Fruit fly (Drosophila melanogaster) whole organism, embryonic: ENCODE data around the gene mat.
A peak's percentile ranks its signal among the peaks of the same experiment; 100 is the strongest.

Experiments
- Aef1 ChIP-seq: fragments of 200-800 bp; sonication (Bioruptor generic); IDR thresholded peaks from 3 replicates; pipeline ENCODE4 v1.3.6; 2022; ENCODE audit warnings: missing biosample characterization, missing genetic modification characterization
- Antp ChIP-seq: fragments of 200-800 bp; sonication (Bioruptor generic); optimal IDR thresholded peaks from 3 replicates; lab custom pipeline; 2016; ENCODE audit warnings: missing biosample characterization, missing genetic modification characterization
- Atf6 ChIP-seq: fragments of 200-800 bp; sonication (Bioruptor generic); IDR thresholded peaks from 2 replicates; pipeline ENCODE4 v1.3.6; 2022; ENCODE audit warnings: missing biosample characterization, missing genetic modification characterization
- Awh ChIP-seq: fragments of 200-800 bp; sonication (Bioruptor generic); IDR thresholded peaks from 2 replicates; pipeline ENCODE4, ENCODE4 v1.3.6; 2022; ENCODE audit warnings: missing biosample characterization, missing genetic modification characterization
- B-H2 ChIP-seq: fragments of 200-800 bp; sonication (Bioruptor generic); optimal IDR thresholded peaks from 2 replicates; lab custom pipeline; 2018; ENCODE audit warnings: missing biosample characterization, mild to moderate bottlenecking, missing genetic modification characterization
- CG10209 ChIP-seq: fragments of 200-800 bp; sonication (Bioruptor generic); optimal IDR thresholded peaks from 3 replicates; lab custom pipeline; 2017; ENCODE audit warnings: missing biosample characterization, mild to moderate bottlenecking, missing genetic modification characterization, missing genetic modification reagents
- CG10565 ChIP-seq: fragments of 200-800 bp; sonication (Bioruptor generic); optimal IDR thresholded peaks from 3 replicates; lab custom pipeline; 2016; ENCODE audit warnings: missing biosample characterization, mild to moderate bottlenecking, missing genetic modification characterization
- CG11085 ChIP-seq: fragments of 200-800 bp; sonication (Bioruptor generic); IDR thresholded peaks from 2 replicates; pipeline ENCODE4 v1.3.6; 2022; ENCODE audit warnings: missing biosample characterization, missing genetic modification characterization
- CG12769 ChIP-seq: fragments of 200-800 bp; sonication (Bioruptor generic); optimal IDR thresholded peaks from 2 replicates; lab custom pipeline; 2019; ENCODE audit warnings: missing biosample characterization, mild to moderate bottlenecking, missing genetic modification characterization, moderate library complexity
- CG13894 ChIP-seq: fragments of 200-800 bp; sonication (Bioruptor generic); optimal IDR thresholded peaks from 3 replicates; lab custom pipeline; 2018; ENCODE audit warnings: missing biosample characterization, mild to moderate bottlenecking, missing genetic modification characterization, moderate library complexity
- CG1647 ChIP-seq: fragments of 200-800 bp; sonication (Bioruptor generic); optimal IDR thresholded peaks from 3 replicates; lab custom pipeline; 2016; ENCODE audit warnings: missing biosample characterization, missing genetic modification characterization
- CG16815 ChIP-seq: fragments of 200-800 bp; sonication (Bioruptor generic); optimal IDR thresholded peaks from 3 replicates; lab custom pipeline; 2017; ENCODE audit warnings: missing biosample characterization, mild to moderate bottlenecking, missing genetic modification characterization
- CG18011 ChIP-seq: fragments of 200-800 bp; sonication (Bioruptor generic); optimal IDR thresholded peaks from 2 replicates; lab custom pipeline; 2017; ENCODE audit warnings: missing biosample characterization, missing genetic modification characterization, mild to moderate bottlenecking, moderate library complexity, missing genotype
- CG30020 ChIP-seq: fragments of 200-800 bp; optimal IDR thresholded peaks from 2 replicates; lab custom pipeline; 2019; ENCODE audit warnings: missing biosample characterization, mild to moderate bottlenecking, missing genetic modification characterization, moderate library complexity
- CG32772 ChIP-seq: fragments of 200-800 bp; sonication (Bioruptor generic); IDR thresholded peaks from 2 replicates; pipeline ENCODE4 v1.3.6; 2022; ENCODE audit warnings: missing biosample characterization, missing genetic modification characterization
- CG6813 ChIP-seq: fragments of 200-800 bp; sonication (Bioruptor generic); optimal IDR thresholded peaks from 2 replicates; lab custom pipeline; 2017; ENCODE audit warnings: missing biosample characterization, missing genetic modification characterization, mild to moderate bottlenecking, moderate library complexity, missing genetic modification reagents
- CG7963 ChIP-seq: fragments of 200-800 bp; sonication (Bioruptor generic); IDR thresholded peaks from 3 replicates; pipeline ENCODE4 v1.3.6; 2022; ENCODE audit warnings: missing biosample characterization, missing genetic modification characterization; ENCODE audit not compliant: partially characterized antibody
- CG9215 ChIP-seq: fragments of 200-800 bp; sonication (Bioruptor generic); IDR thresholded peaks from 2 replicates; pipeline ENCODE4 v1.3.6; 2022; ENCODE audit warnings: missing biosample characterization, missing genetic modification characterization
- CkIIα-i1 ChIP-seq: fragments of 200-800 bp; sonication (Bioruptor generic); IDR thresholded peaks from 2 replicates; pipeline ENCODE4 v1.3.6; 2022; ENCODE audit warnings: missing biosample characterization, missing genetic modification characterization
- Dek ChIP-seq: fragments of 200-800 bp; sonication (Bioruptor generic); optimal IDR thresholded peaks from 3 replicates; lab custom pipeline; 2019; ENCODE audit warnings: missing biosample characterization, mild to moderate bottlenecking, missing genetic modification characterization, moderate library complexity
- Dfd ChIP-seq, 2 experiments: fragments of >200 bp; optimal IDR thresholded peaks; 2 replicates each; lab custom pipeline; 2017; ENCODE audit warnings: missing biosample characterization in 2 of 2, missing genetic modification characterization in 2 of 2
- E2f2 ChIP-seq: fragments of 200-800 bp; sonication (Bioruptor generic); IDR thresholded peaks from 2 replicates; pipeline ENCODE4 v1.3.6; 2022; ENCODE audit warnings: missing biosample characterization, missing genetic modification characterization
- Fer1 ChIP-seq: fragments of 200-800 bp; sonication (Bioruptor generic); optimal IDR thresholded peaks from 2 replicates; lab custom pipeline; 2017; ENCODE audit warnings: missing biosample characterization, mild to moderate bottlenecking, missing genetic modification characterization
- GATAe ChIP-seq: fragments of 200-800 bp; sonication (Bioruptor generic); conservative IDR thresholded peaks from 2 replicates; pipeline ENCODE4 v1.3.6; 2022; ENCODE audit warnings: missing biosample characterization, missing genetic modification characterization
- Hand ChIP-seq: fragments of 200-800 bp; sonication (Bioruptor generic); optimal IDR thresholded peaks from 2 replicates; lab custom pipeline; 2017; ENCODE audit warnings: mild to moderate bottlenecking, missing biosample characterization, missing genetic modification reagents, missing genetic modification characterization
- Mrtf ChIP-seq: fragments of 200-800 bp; sonication (Bioruptor generic); IDR thresholded peaks from 3 replicates; pipeline ENCODE4 v1.3.6; 2022; ENCODE audit warnings: missing biosample characterization, missing genetic modification characterization
- NK7.1 ChIP-seq: fragments of 200-800 bp; sonication (Bioruptor generic); optimal IDR thresholded peaks from 3 replicates; lab custom pipeline; 2016; ENCODE audit warnings: missing biosample characterization, missing genetic modification characterization
- Poxn ChIP-seq: fragments of 200-800 bp; sonication (Bioruptor generic); IDR thresholded peaks from 2 replicates; pipeline ENCODE4 v1.3.6; 2022; ENCODE audit warnings: missing biosample characterization, missing genetic modification characterization
- Sox102F ChIP-seq: fragments of 200-800 bp; sonication (Bioruptor generic); optimal IDR thresholded peaks from 2 replicates; lab custom pipeline; 2018; ENCODE audit warnings: missing biosample characterization, mild to moderate bottlenecking, missing genetic modification characterization, moderate library complexity
- Stat92E ChIP-seq, 3 experiments: fragments of >200 bp in 2 of 3; fragments of 200-800 bp in 1 of 3; sonication (Bioruptor generic) in 1 of 3; optimal IDR thresholded peaks; 2 replicates each; lab custom pipeline; 2017 to 2019; ENCODE audit warnings: missing biosample characterization in 3 of 3, missing genetic modification characterization in 3 of 3, mild to moderate bottlenecking in 1 of 3, moderate library complexity in 1 of 3
- Usf ChIP-seq: fragments of 200-800 bp; sonication (Bioruptor generic); optimal IDR thresholded peaks from 2 replicates; lab custom pipeline; 2017; ENCODE audit warnings: missing genotype, missing biosample characterization, missing genetic modification characterization
- YL-1 ChIP-seq: fragments of 200-800 bp; sonication (Bioruptor generic); optimal IDR thresholded peaks from 3 replicates; lab custom pipeline; 2017; ENCODE audit warnings: missing biosample characterization, mild to moderate bottlenecking, missing genetic modification characterization
- bcd ChIP-seq: fragments of 200-800 bp; sonication (Bioruptor generic); optimal IDR thresholded peaks from 2 replicates; lab custom pipeline; 2017; ENCODE audit warnings: missing biosample characterization, mild to moderate bottlenecking, missing genetic modification characterization
- bigmax ChIP-seq: fragments of 200-800 bp; sonication (Bioruptor generic); optimal IDR thresholded peaks from 2 replicates; lab custom pipeline; 2018; ENCODE audit warnings: missing biosample characterization, mild to moderate bottlenecking, missing genetic modification characterization
- bowl ChIP-seq: fragments of 200-800 bp; sonication (Bioruptor generic); IDR thresholded peaks from 2 replicates; pipeline ENCODE4 v1.3.6; 2022; ENCODE audit warnings: missing biosample characterization, missing genetic modification characterization
- crol ChIP-seq: fragments of 200-800 bp; sonication (Bioruptor generic); IDR thresholded peaks from 2 replicates; pipeline ENCODE4 v1.3.6; 2022; ENCODE audit warnings: missing biosample characterization, missing genetic modification characterization
- dan ChIP-seq: fragments of 200-800 bp; sonication (Bioruptor generic); IDR thresholded peaks from 2 replicates; pipeline ENCODE4 v1.3.6; 2022; ENCODE audit warnings: missing biosample characterization, missing genetic modification characterization
- disco-r ChIP-seq: fragments of 200-800 bp; sonication (Bioruptor generic); optimal IDR thresholded peaks from 2 replicates; lab custom pipeline; 2016; ENCODE audit warnings: missing biosample characterization, missing genetic modification characterization
- ems ChIP-seq: fragments of 200-800 bp; sonication (Bioruptor generic); optimal IDR thresholded peaks from 3 replicates; lab custom pipeline; 2016; ENCODE audit warnings: missing biosample characterization, missing genetic modification characterization
- exex ChIP-seq: fragments of 200-800 bp; sonication (Bioruptor generic); optimal IDR thresholded peaks from 4 replicates; lab custom pipeline; 2018; ENCODE audit warnings: missing biosample characterization, mild to moderate bottlenecking, missing genetic modification characterization, moderate library complexity
- fd3F ChIP-seq: fragments of 200-800 bp; sonication (Bioruptor generic); optimal IDR thresholded peaks from 2 replicates; lab custom pipeline; 2018; ENCODE audit warnings: missing biosample characterization, mild to moderate bottlenecking, missing genetic modification characterization, moderate library complexity
- fd96Cb ChIP-seq: fragments of 200-800 bp; sonication (Bioruptor generic); optimal IDR thresholded peaks from 2 replicates; lab custom pipeline; 2018; ENCODE audit warnings: missing biosample characterization, mild to moderate bottlenecking, missing genetic modification characterization, moderate library complexity
- fru ChIP-seq: fragments of >200 bp; optimal IDR thresholded peaks from 2 replicates; lab custom pipeline; 2017
- gcm ChIP-seq: fragments of 200-800 bp; sonication (Bioruptor generic); optimal IDR thresholded peaks from 2 replicates; lab custom pipeline; 2019; ENCODE audit warnings: missing biosample characterization, mild to moderate bottlenecking, missing genetic modification characterization, moderate library complexity
- gem ChIP-seq: fragments of 200-800 bp; sonication (Bioruptor generic); optimal IDR thresholded peaks from 2 replicates; lab custom pipeline; 2019; ENCODE audit warnings: missing biosample characterization, mild to moderate bottlenecking, missing genetic modification characterization, moderate library complexity
- ham ChIP-seq: fragments of 200-800 bp; sonication (Bioruptor generic); IDR thresholded peaks from 2 replicates; pipeline ENCODE4 v1.3.6; 2022; ENCODE audit warnings: missing biosample characterization, missing genetic modification characterization
- mirr ChIP-seq: fragments of 200-800 bp; sonication (Bioruptor generic); optimal IDR thresholded peaks from 3 replicates; lab custom pipeline; 2018; ENCODE audit warnings: missing biosample characterization, mild to moderate bottlenecking, missing genetic modification characterization
- nmo ChIP-seq: fragments of 200-800 bp; sonication (Bioruptor generic); optimal IDR thresholded peaks from 2 replicates; lab custom pipeline; 2018; ENCODE audit warnings: missing biosample characterization, mild to moderate bottlenecking, missing genetic modification characterization, moderate library complexity
- org-1 ChIP-seq: fragments of 200-800 bp; sonication (Bioruptor generic); optimal IDR thresholded peaks from 2 replicates; lab custom pipeline; 2017; ENCODE audit warnings: missing biosample characterization, missing genetic modification characterization
- pita ChIP-seq: fragments of 200-800 bp; sonication (Bioruptor generic); optimal IDR thresholded peaks from 2 replicates; lab custom pipeline; 2017; ENCODE audit warnings: missing biosample characterization, mild to moderate bottlenecking, missing genetic modification characterization

The mat gene

DNA sequence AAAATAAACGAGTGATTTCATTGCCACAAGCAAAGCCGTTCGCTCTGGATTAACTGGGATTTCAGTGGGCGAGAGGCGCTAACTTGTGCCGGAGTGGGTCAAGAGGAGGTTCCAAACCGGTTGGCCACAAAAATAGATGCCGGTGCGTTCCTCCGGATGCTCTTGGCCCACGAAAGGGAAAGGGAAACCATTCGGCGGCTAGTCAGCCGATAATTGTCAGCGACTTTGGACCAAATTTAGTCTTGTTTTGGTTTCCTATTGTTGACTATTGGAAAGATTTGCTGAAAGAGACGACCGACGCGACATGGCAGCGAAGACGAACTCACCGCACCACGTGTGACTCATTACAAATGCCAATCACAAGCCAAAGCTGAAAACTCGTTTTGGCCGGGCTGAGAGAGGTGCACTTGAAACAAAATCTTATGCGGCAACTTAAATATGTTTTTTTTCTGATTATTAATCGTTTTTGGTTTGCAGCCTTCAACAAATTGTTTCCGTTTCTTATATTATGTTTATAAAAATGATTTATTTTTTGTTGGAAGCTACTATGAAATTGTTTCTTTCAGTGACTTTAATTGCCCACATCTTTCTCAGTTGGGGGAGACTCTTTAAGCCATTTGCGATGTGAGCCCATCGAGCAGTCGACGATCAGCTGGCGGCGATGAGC is 7.3 kb upstream of the mat start, which contains the start of gene CG34056 (continued):
- TF ChIP-seq gem (tag; lab: Kevin White, UChicago) (peak; percentile 95), org-1 (GFP tag; lab: Kevin White, UChicago) (peak; percentile 63), ems (peak; percentile 85), Dfd (GFP tag; optimal IDR thresholded peaks at IDR 0.05; lab: Kevin White, UChicago) (no peak), mirr (GFP tag; lab: Kevin White, UChicago) (peak; percentile 38), Poxn (GFP tag; lab: Robert Waterston, UW) (peak; percentile 71), NK7.1 (peak; percentile 86), Antp (peak; percentile 75), disco-r (GFP tag; lab: Kevin White, UChicago) (peak; percentile 59), CG7963 (GFP tag; lab: Robert Waterston, UW) (no peak), Stat92E (GFP tag; optimal IDR thresholded peaks at IDR 0.05; lab: Kevin White, UChicago) (peak in 1 of 3 experiments; percentile 77), CG13894 (tag; lab: Kevin White, UChicago) (peak; percentile 82), YL-1 (GFP tag; lab: Kevin White, UChicago) (peak; percentile 27), B-H2 (GFP tag; lab: Kevin White, UChicago) (peak; percentile 4), ham (GFP tag; lab: Robert Waterston, UW) (peak; percentile 79; the same call in 1 of the 2 replicates), CG10565 (GFP tag; lab: Kevin White, UChicago) (peak; percentile 58), CG30020 (tag; lab: Kevin White, UChicago) (no peak), CG6813 (GFP tag; lab: Kevin White, UChicago) (peak; percentile 90), CG9215 (GFP tag; lab: Robert Waterston, UW) (peak; percentile 89), bcd (GFP tag; lab: Kevin White, UChicago) (peak; percentile 91), GATAe (peak; percentile 83), fru (lab: Kevin White, UChicago) (no peak), Awh (GFP tag; lab: Robert Waterston, UW) (peak; percentile 97), CG32772 (GFP tag; lab: Robert Waterston, UW) (peak; percentile 95), bigmax (GFP tag; lab: Kevin White, UChicago) (peak; percentile 2), Mrtf (GFP tag; lab: Robert Waterston, UW) (peak; percentile 93), Fer1 (peak; percentile 94), exex (tag; lab: Kevin White, UChicago) (peak; percentile 71), Hand (peak; percentile 40), crol (no peak), Aef1 (GFP tag; lab: Robert Waterston, UW) (peak; percentile 95), CG1647 (peak; percentile 82), E2f2 (GFP tag; lab: Robert Waterston, UW) (peak; percentile 76), CG10209 (GFP tag; lab: Kevin White, UChicago) (peak; percentile 84), Atf6 (GFP tag; lab: Robert Waterston, UW) (peak; percentile 91), pita (GFP tag; lab: Kevin White, UChicago) (no peak), nmo (GFP tag; lab: Kevin White, UChicago) (peak; percentile 88), Usf (peak; percentile 32), CkIIα-i1 (GFP tag; lab: Robert Waterston, UW) (peak; percentile 73), Dek (tag; lab: Kevin White, UChicago) (peak; percentile 89), CG12769 (tag; lab: Kevin White, UChicago) (peak; percentile 94), dan (GFP tag; lab: Robert Waterston, UW) (peak; percentile 77), fd96Cb (tag; lab: Kevin White, UChicago) (peak; percentile 95), gcm (GFP tag; lab: Kevin White, UChicago) (peak; percentile 90), fd3F (GFP tag; lab: Kevin White, UChicago) (peak; percentile 79), CG16815 (peak; percentile 55), CG11085 (peak; percentile 82), Sox102F (GFP tag; lab: Kevin White, UChicago) (peak; percentile 93), CG18011 (GFP tag; lab: Kevin White, UChicago) (peak; percentile 59), bowl (peak; percentile 87)
